Fruit fly (Drosophila melanogaster) whole organism, larva: ENCODE data around the gene JMJD4.
A peak's percentile ranks its signal among the peaks of the same experiment; 100 is the strongest.

Experiments used
- noc ChIP-seq: fragments of 200-800 bp; sonication (Bioruptor generic); optimal IDR thresholded peaks from 3 replicates; lab custom pipeline; 2019; ENCODE audit warnings: missing biosample characterization, mild to moderate bottlenecking, missing genetic modification characterization, moderate library complexity

The JMJD4 gene

DNA sequence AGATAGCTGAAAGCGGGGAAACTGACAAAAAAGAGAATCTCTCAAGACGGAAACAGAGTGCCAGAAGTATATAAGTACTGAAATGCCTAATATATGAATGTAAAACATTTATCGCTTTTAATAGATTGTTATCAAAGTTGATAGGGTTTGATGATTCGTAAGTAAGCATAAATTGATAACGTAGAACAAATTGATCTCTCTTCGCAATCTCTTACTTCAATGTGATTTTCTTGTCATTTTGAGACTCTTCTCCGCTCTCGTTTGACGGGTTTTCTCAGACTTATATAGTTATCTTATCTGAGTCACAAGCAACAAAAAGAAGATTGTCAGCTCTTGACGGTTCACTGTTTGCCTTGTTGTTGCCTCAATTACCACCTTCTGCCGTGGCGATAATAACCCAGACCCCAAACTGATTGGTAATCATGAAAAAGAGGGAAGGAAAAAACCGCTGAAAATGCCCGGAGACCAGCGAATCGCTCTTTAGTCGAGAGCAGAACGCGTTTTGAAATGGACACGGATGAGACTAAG is 44.8 kb downstream of the JMJD4 start, which contains the start of gene CG15152:
Gene CG15152 (plus strand): TSS at position 372 of the 528 bp plus-strand sequence.
- TF ChIP-seq noc (tag; lab: Kevin White, UChicago) = peak; percentile 6

DNA sequence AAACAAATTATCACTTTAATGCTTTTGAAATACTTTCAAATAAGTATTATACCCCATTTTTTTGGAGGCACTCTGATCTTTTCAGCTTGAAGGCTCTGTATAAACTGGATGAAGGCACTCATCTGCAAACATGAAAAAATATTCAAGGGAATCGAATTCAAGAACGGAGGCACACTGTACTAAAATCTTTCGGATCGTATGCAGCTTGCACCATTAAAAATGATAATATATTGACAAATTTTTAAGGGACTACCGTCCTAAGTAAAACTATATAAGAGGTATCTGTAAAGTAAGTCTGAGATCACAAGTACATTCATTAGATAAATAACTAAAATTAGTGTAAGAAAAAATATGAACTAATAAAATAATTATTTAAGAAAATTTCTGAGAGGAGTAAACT is 46.0 kb downstream of the JMJD4 start, which contains the start of gene CG44476:
Gene CG44476 (minus strand): TSS at position 101 of the 400 bp plus-strand sequence.
- no peak for TF ChIP-seq noc (tag; lab: Kevin White, UChicago)

DNA sequence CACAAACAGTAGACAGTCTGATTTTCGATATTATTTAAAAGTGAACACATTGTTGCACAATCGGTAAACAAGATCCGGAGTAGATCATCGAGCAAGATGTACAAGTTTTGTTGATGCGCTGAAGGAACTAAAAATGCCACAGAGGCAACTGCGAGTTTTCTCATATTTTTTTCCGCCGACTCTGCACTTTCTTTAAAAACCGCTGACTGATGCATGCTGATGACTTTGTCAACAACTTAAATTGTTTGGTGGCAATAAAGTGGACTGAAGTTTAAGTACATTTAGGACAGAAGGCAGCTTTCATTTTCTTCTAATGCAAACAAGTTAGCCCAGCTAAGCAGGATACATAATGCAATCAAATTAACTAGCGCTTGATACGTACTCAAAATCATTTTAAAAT is 46.6 kb downstream of the JMJD4 start:
- no peak for TF ChIP-seq noc (tag; lab: Kevin White, UChicago)
